ENCODE assay signal across 5 fruit fly cellular contexts in genomic region chrX:6770924-6771323, dm6.
TF ChIP-seq lines count a peak whose summit lies in the region.

Coq7 (plus strand) TSS chrX:6771225.

- TF ChIP-seq CTCF in whole organism, embryonic (GFP tag; optimal IDR thresholded peaks at IDR 0.05; lab: Kevin White, UChicago) = peak; percentile 8

TF ChIP-seq in whole organism, adult, 20 proteins besides CTCF, POLR2A, EP300 and RAD21 (continues in another document):
- peak; percentile 42 for TF ChIP-seq Clk (GFP tag; optimal IDR thresholded peaks at IDR 0.05; lab: Kevin White, UChicago)
- no peak for TF ChIP-seq CG5204 (GFP tag; optimal IDR thresholded peaks at IDR 0.05; lab: Kevin White, UChicago)
- peak; percentile 86 for TF ChIP-seq CG11617 (GFP tag; optimal IDR thresholded peaks at IDR 0.05; lab: Kevin White, UChicago)
- no peak for TF ChIP-seq toe (GFP tag; optimal IDR thresholded peaks at IDR 0.05; lab: Kevin White, UChicago)
- TF ChIP-seq CG7101 (tag; optimal IDR thresholded peaks at IDR 0.05; lab: Kevin White, UChicago) = peak; percentile 90
- TF ChIP-seq CG7045 (GFP tag; optimal IDR thresholded peaks at IDR 0.05; lab: Kevin White, UChicago) = peak; percentile 70
- no peak for TF ChIP-seq kay (GFP tag; lab: Kevin White, UChicago; ENCODE audit: borderline replicate concordance)
- peak; percentile 78 for TF ChIP-seq Hr96 (GFP tag; optimal IDR thresholded peaks at IDR 0.05; lab: Kevin White, UChicago)
- peak; percentile 78 for TF ChIP-seq Crg-1 (GFP tag; optimal IDR thresholded peaks at IDR 0.05; lab: Kevin White, UChicago)
- peak; percentile 77 for TF ChIP-seq CG1620 (GFP tag; optimal IDR thresholded peaks at IDR 0.05; lab: Kevin White, UChicago)
- TF ChIP-seq cnc (optimal IDR thresholded peaks at IDR 0.05; lab: Kevin White, UChicago) = no peak
- TF ChIP-seq CG14711 (tag; optimal IDR thresholded peaks at IDR 0.05; lab: Kevin White, UChicago) = peak; percentile 85
- peak; percentile 73 for TF ChIP-seq CG12768 (GFP tag; optimal IDR thresholded peaks at IDR 0.05; lab: Kevin White, UChicago)
- TF ChIP-seq ovo (GFP tag; optimal IDR thresholded peaks at IDR 0.05; lab: Kevin White, UChicago) = peak; percentile 85
- TF ChIP-seq Mnt (GFP tag; optimal IDR thresholded peaks at IDR 0.05; lab: Kevin White, UChicago) = peak; percentile 89
- peak; percentile 78 for TF ChIP-seq CG33017 (tag; optimal IDR thresholded peaks at IDR 0.05; lab: Kevin White, UChicago)
- TF ChIP-seq bab1 (GFP tag; optimal IDR thresholded peaks at IDR 0.05; lab: Kevin White, UChicago) = peak; percentile 92
- TF ChIP-seq cic (GFP tag; optimal IDR thresholded peaks at IDR 0.05; lab: Kevin White, UChicago) = peak; percentile 26

TF ChIP-seq in whole organism, embryonic, 481 proteins besides CTCF, POLR2A, EP300 and RAD21 (continues in another document):
- TF ChIP-seq fu2 (GFP tag; optimal IDR thresholded peaks at IDR 0.05; lab: Kevin White, UChicago) (no peak), crol (GFP tag; IDR thresholded peaks at IDR 0.05; lab: Robert Waterston, UW) (peak; percentile 35; the same call in 1 of the 2 replicates), prd (optimal IDR thresholded peaks at IDR 0.05; lab: Kevin White, UChicago) (no peak), prd (GFP tag; IDR thresholded peaks at IDR 0.05; lab: Robert Waterston, UW) (peak; percentile 96), insv (GFP tag; optimal IDR thresholded peaks at IDR 0.05; lab: Kevin White, UChicago) (peak in 1 of 2 experiments; percentile 53), H2.0 (GFP tag; IDR thresholded peaks at IDR 0.05; lab: Robert Waterston, UW) (peak; percentile 90), CG13624 (GFP tag; optimal IDR thresholded peaks at IDR 0.05; lab: Kevin White, UChicago) (peak; percentile 62), Hsf (GFP tag; optimal IDR thresholded peaks at IDR 0.05; lab: Kevin White, UChicago) (peak; percentile 79), CG17612 (GFP tag; IDR thresholded peaks at IDR 0.05; lab: Robert Waterston, UW) (peak; percentile 40; the same call in 1 of the 2 replicates), cwo (GFP tag; optimal IDR thresholded peaks at IDR 0.05; lab: Kevin White, UChicago) (peak; percentile 72), gfzf (GFP tag; optimal IDR thresholded peaks at IDR 0.05; lab: Kevin White, UChicago) (no peak), ind (GFP tag; optimal IDR thresholded peaks at IDR 0.05; lab: Kevin White, UChicago) (peak; percentile 91), CG42726 (GFP tag; IDR thresholded peaks at IDR 0.05; lab: Robert Waterston, UW; ENCODE audit: partially characterized antibody) (peak; percentile 95), ken (GFP tag; IDR thresholded peaks at IDR 0.05; lab: Robert Waterston, UW) (peak; percentile 92), CG11456 (GFP tag; IDR thresholded peaks at IDR 0.05; lab: Robert Waterston, UW) (peak; percentile 92), BEAF-32 (GFP tag; optimal IDR thresholded peaks at IDR 0.05; lab: Kevin White, UChicago) (peak; percentile 95), CG10267 (tag; optimal IDR thresholded peaks at IDR 0.05; lab: Kevin White, UChicago) (peak; percentile 81), Eip74EF (GFP tag; optimal IDR thresholded peaks at IDR 0.05; lab: Kevin White, UChicago) (no peak)

TF ChIP-seq in whole organism, prepupa, 60 proteins besides CTCF, POLR2A, EP300 and RAD21 (continues in another document):
- TF ChIP-seq CG11902 (GFP tag; optimal IDR thresholded peaks at IDR 0.05; lab: Kevin White, UChicago) = peak; percentile 76
- no peak for TF ChIP-seq Hr4 (GFP tag; optimal IDR thresholded peaks at IDR 0.05; lab: Kevin White, UChicago)
- peak; percentile 77 for TF ChIP-seq Sox15 (GFP tag; optimal IDR thresholded peaks at IDR 0.05; lab: Kevin White, UChicago)
- no peak for TF ChIP-seq lz (GFP tag; optimal IDR thresholded peaks at IDR 0.05; lab: Kevin White, UChicago)
- peak; percentile 55 for TF ChIP-seq fd59A (GFP tag; optimal IDR thresholded peaks at IDR 0.05; lab: Kevin White, UChicago)
- peak; percentile 90 for TF ChIP-seq eg (GFP tag; IDR thresholded peaks at IDR 0.05; lab: Robert Waterston, UW)
- no peak for TF ChIP-seq Hr39 (GFP tag; optimal IDR thresholded peaks at IDR 0.05; lab: Kevin White, UChicago)
- TF ChIP-seq fd85E (GFP tag; optimal IDR thresholded peaks at IDR 0.05; lab: Kevin White, UChicago) = no peak
- peak; percentile 86 for TF ChIP-seq acj6 (GFP tag; optimal IDR thresholded peaks at IDR 0.05; lab: Kevin White, UChicago)
- no peak for TF ChIP-seq CG6808 (GFP tag; optimal IDR thresholded peaks at IDR 0.05; lab: Kevin White, UChicago)
- TF ChIP-seq vri (GFP tag; optimal IDR thresholded peaks at IDR 0.05; lab: Kevin White, UChicago) = no peak
- no peak for TF ChIP-seq CG16779 (tag; optimal IDR thresholded peaks at IDR 0.05; lab: Kevin White, UChicago)
- peak; percentile 81 for TF ChIP-seq Gug (GFP tag; IDR thresholded peaks at IDR 0.05; lab: Robert Waterston, UW)
- TF ChIP-seq CG32006 (GFP tag; optimal IDR thresholded peaks at IDR 0.05; lab: Kevin White, UChicago) = peak; percentile 81
- no peak for TF ChIP-seq pdm3 (GFP tag; optimal IDR thresholded peaks at IDR 0.05; lab: Kevin White, UChicago)
- TF ChIP-seq Eip93F (GFP tag; optimal IDR thresholded peaks at IDR 0.05; lab: Kevin White, UChicago) = peak; percentile 88
- TF ChIP-seq CG1621 (tag; optimal IDR thresholded peaks at IDR 0.05; lab: Kevin White, UChicago) = peak; percentile 75
- peak; percentile 50 for TF ChIP-seq CG9139 (GFP tag; optimal IDR thresholded peaks at IDR 0.05; lab: Kevin White, UChicago)
- TF ChIP-seq fkh (GFP tag; optimal IDR thresholded peaks at IDR 0.05; lab: Kevin White, UChicago) = no peak
- TF ChIP-seq ss (GFP tag; optimal IDR thresholded peaks at IDR 0.05; lab: Kevin White, UChicago) = no peak

TF ChIP-seq in whole organism, pupa, 21 proteins besides CTCF, POLR2A, EP300 and RAD21:
- TF ChIP-seq CG17806 (tag; optimal IDR thresholded peaks at IDR 0.05; lab: Kevin White, UChicago) (peak; percentile 80), Snoo (tag; optimal IDR thresholded peaks at IDR 0.05; lab: Kevin White, UChicago) (peak; percentile 71), fd96Ca (GFP tag; IDR thresholded peaks at IDR 0.05; lab: Robert Waterston, UW) (peak; percentile 94), CG14655 (GFP tag; optimal IDR thresholded peaks at IDR 0.05; lab: Kevin White, UChicago) (no peak), CG15710 (tag; optimal IDR thresholded peaks at IDR 0.05; lab: Kevin White, UChicago) (peak; percentile 80), CG32121 (GFP tag; IDR thresholded peaks at IDR 0.05; lab: Robert Waterston, UW) (peak; percentile 83), gl (tag; optimal IDR thresholded peaks at IDR 0.05; lab: Kevin White, UChicago) (peak; percentile 58), CG10348 (GFP tag; IDR thresholded peaks at IDR 0.05; lab: Robert Waterston, UW) (peak; percentile 55), CG13204 (GFP tag; optimal IDR thresholded peaks at IDR 0.05; lab: Kevin White, UChicago) (no peak), CG34367 (tag; optimal IDR thresholded peaks at IDR 0.05; lab: Kevin White, UChicago) (peak; percentile 74), CG8159 (tag; optimal IDR thresholded peaks at IDR 0.05; lab: Kevin White, UChicago) (no peak), Pif1A (GFP tag; optimal IDR thresholded peaks at IDR 0.05; lab: Kevin White, UChicago) (no peak), rn (GFP tag; IDR thresholded peaks at IDR 0.05; lab: Robert Waterston, UW) (peak; percentile 85), Pif1B (GFP tag; optimal IDR thresholded peaks at IDR 0.05; lab: Kevin White, UChicago) (no peak), D1 (tag; optimal IDR thresholded peaks at IDR 0.05; lab: Kevin White, UChicago) (no peak), Ets98B (GFP tag; IDR thresholded peaks at IDR 0.05; lab: Robert Waterston, UW) (peak; percentile 86), CG9948 (tag; optimal IDR thresholded peaks at IDR 0.05; lab: Kevin White, UChicago) (peak; percentile 74), CG12605 (GFP tag; IDR thresholded peaks at IDR 0.05; lab: Robert Waterston, UW) (peak; percentile 33; the same call in 1 of the 2 replicates), CG4496 (GFP tag; IDR thresholded peaks at IDR 0.05; lab: Robert Waterston, UW) (peak; percentile 92)

TF ChIP-seq in whole organism, wandering third instar larva, 38 proteins besides CTCF, POLR2A, EP300 and RAD21:
- TF ChIP-seq br (GFP tag; optimal IDR thresholded peaks at IDR 0.05; lab: Kevin White, UChicago) = peak; percentile 65
- TF ChIP-seq Vsx2 (GFP tag; optimal IDR thresholded peaks at IDR 0.05; lab: Kevin White, UChicago; ENCODE audit: partially characterized antibody) = no peak
- TF ChIP-seq jim (GFP tag; optimal IDR thresholded peaks at IDR 0.05; lab: Kevin White, UChicago) = no peak
- TF ChIP-seq dmrt93B (GFP tag; optimal IDR thresholded peaks at IDR 0.05; lab: Kevin White, UChicago) = peak; percentile 73
- TF ChIP-seq OdsH (GFP tag; optimal IDR thresholded peaks at IDR 0.05; lab: Kevin White, UChicago) = peak; percentile 79
- TF ChIP-seq GATAd (GFP tag; optimal IDR thresholded peaks at IDR 0.05; lab: Kevin White, UChicago) = peak; percentile 50
- TF ChIP-seq Sp1 (GFP tag; optimal IDR thresholded peaks at IDR 0.05; lab: Kevin White, UChicago) = peak; percentile 80
- peak; percentile 75 for TF ChIP-seq CG9705 (GFP tag; optimal IDR thresholded peaks at IDR 0.05; lab: Kevin White, UChicago)
- TF ChIP-seq foxo (GFP tag; optimal IDR thresholded peaks at IDR 0.05; lab: Kevin White, UChicago) = peak in 1 of 2 experiments; percentile 89
- no peak for TF ChIP-seq pan (optimal IDR thresholded peaks at IDR 0.05; lab: Kevin White, UChicago)
- TF ChIP-seq tai (GFP tag; optimal IDR thresholded peaks at IDR 0.05; lab: Kevin White, UChicago) = no peak
- peak; percentile 22 for TF ChIP-seq Hr83 (GFP tag; optimal IDR thresholded peaks at IDR 0.05; lab: Kevin White, UChicago; ENCODE audit: poor library complexity, severe bottlenecking)
- TF ChIP-seq psq (GFP tag; optimal IDR thresholded peaks at IDR 0.05; lab: Kevin White, UChicago) = peak; percentile 67
- TF ChIP-seq sv (GFP tag; optimal IDR thresholded peaks at IDR 0.05; lab: Kevin White, UChicago) = peak; percentile 80
- peak; percentile 90 for TF ChIP-seq rgr (GFP tag; optimal IDR thresholded peaks at IDR 0.05; lab: Kevin White, UChicago)
- TF ChIP-seq HLH106 (tag; optimal IDR thresholded peaks at IDR 0.05; lab: Kevin White, UChicago) = peak; percentile 85
- peak; percentile 86 for TF ChIP-seq h (GFP tag; optimal IDR thresholded peaks at IDR 0.05; lab: Kevin White, UChicago)
